Worm (Caenorhabditis elegans) whole organism, L1 larva: ENCODE measurements around the gene C16A3.5.

Experiments
- C04F5.9 ChIP-seq: sonication (generic microtip); optimal IDR thresholded peaks from 2 replicates; lab custom pipeline; 2016; ENCODE audit warnings: missing genetic modification characterization, missing compliant biosample characterization
- F16B12.6 ChIP-seq: fragments of 150-350 bp; optimal IDR thresholded peaks from 2 replicates; lab custom pipeline; 2014; ENCODE audit warnings: missing biosample characterization, missing genetic modification characterization
- aha-1 ChIP-seq: fragments of 150-350 bp; optimal IDR thresholded peaks from 2 replicates; lab custom pipeline; 2014; ENCODE audit warnings: missing biosample characterization, missing genetic modification characterization
- aly-2 ChIP-seq: fragments of 150-350 bp; optimal IDR thresholded peaks from 2 replicates; lab custom pipeline; 2014; ENCODE audit warnings: missing biosample characterization, missing genetic modification characterization
- ama-1 ChIP-seq: fragments of 150-350 bp; optimal IDR thresholded peaks from 2 replicates; lab custom pipeline; 2014
- ceh-82 ChIP-seq, 3 experiments: fragments of 150-350 bp in 1 of 3; sonication (generic microtip) in 2 of 3; optimal IDR thresholded peaks; 2 replicates each; lab custom pipeline; 2014 to 2017; ENCODE audit warnings: missing biosample characterization in 3 of 3, missing genetic modification characterization in 3 of 3
- ceh-90 ChIP-seq: sonication (generic microtip); optimal IDR thresholded peaks from 2 replicates; lab custom pipeline; 2016; ENCODE audit warnings: missing genetic modification characterization, missing compliant biosample characterization
- dpl-1 ChIP-seq, 3 experiments: fragments of 150-350 bp in 2 of 3; sonication (generic microtip) in 1 of 3; optimal IDR thresholded peaks; 2 replicates each; lab custom pipeline; 2014 to 2017; ENCODE audit warnings: missing biosample characterization in 3 of 3, missing genetic modification characterization in 3 of 3, missing genetic modification reagents in 3 of 3
- dsc-1 ChIP-seq: sonication (generic microtip); optimal IDR thresholded peaks from 2 replicates; lab custom pipeline; 2016; ENCODE audit warnings: mild to moderate bottlenecking, missing genetic modification characterization, missing compliant biosample characterization
- efl-1 ChIP-seq, 4 experiments: fragments of 150-350 bp; optimal IDR thresholded peaks in 3 of 4; peaks in 1 of 4; 1 replicate in 1 of 4; 2 replicates in 3 of 4; lab custom pipeline; 2014; ENCODE audit warnings: missing biosample characterization in 2 of 4, missing genetic modification characterization in 2 of 4, missing genetic modification reagents in 2 of 4
- egl-13 ChIP-seq: sonication (generic microtip); optimal IDR thresholded peaks from 2 replicates; lab custom pipeline; 2016; ENCODE audit warnings: missing genotype, missing genetic modification reagents, missing genetic modification characterization, missing compliant biosample characterization
- elt-3 ChIP-seq, 6 experiments: fragments of 150-350 bp in 1 of 6; sonication (generic microtip); optimal IDR thresholded peaks; 2 replicates each; lab custom pipeline; 2017 to 2018; ENCODE audit warnings: missing biosample characterization in 6 of 6, missing genetic modification characterization in 6 of 6, inconsistent platforms in 1 of 6
- fkh-10 ChIP-seq: sonication (generic microtip); optimal IDR thresholded peaks from 2 replicates; lab custom pipeline; 2017; ENCODE audit warnings: missing biosample characterization, missing genetic modification reagents, missing genetic modification characterization
- fkh-8 ChIP-seq: sonication (generic microtip); optimal IDR thresholded peaks from 2 replicates; lab custom pipeline; 2016; ENCODE audit warnings: mild to moderate bottlenecking, missing genetic modification characterization, missing compliant biosample characterization
- fos-1 ChIP-seq: fragments of 150-350 bp; optimal IDR thresholded peaks from 2 replicates; lab custom pipeline; 2014; ENCODE audit warnings: missing biosample characterization, missing genetic modification characterization
- isw-1 ChIP-seq: fragments of 200-800 bp; sonication (Bioruptor generic); IDR thresholded peaks from 2 replicates; pipeline ENCODE4 v1.3.6; 2022; ENCODE audit warnings: missing genetic modification characterization, missing compliant biosample characterization
- lin-35 ChIP-seq, 2 experiments: fragments of 150-350 bp; optimal IDR thresholded peaks; 2 replicates each; lab custom pipeline; 2014; ENCODE audit warnings: missing biosample characterization in 2 of 2, missing genetic modification characterization in 2 of 2, missing genetic modification reagents in 2 of 2
- lin-39 ChIP-seq: fragments of 150-350 bp; optimal IDR thresholded peaks from 2 replicates; lab custom pipeline; 2014; ENCODE audit warnings: missing biosample characterization, missing genetic modification reagents, missing genetic modification characterization
- lir-3 ChIP-seq: sonication (generic microtip); optimal IDR thresholded peaks from 2 replicates; lab custom pipeline; 2016; ENCODE audit warnings: mild to moderate bottlenecking, missing genetic modification characterization, moderate library complexity, missing compliant biosample characterization; ENCODE audit not compliant: poor library complexity
- lsy-2 ChIP-seq, 2 experiments: fragments of 150-350 bp; optimal IDR thresholded peaks; 2 replicates each; lab custom pipeline; 2014; ENCODE audit warnings: missing biosample characterization in 2 of 2, missing genetic modification characterization in 2 of 2
- mab-9 ChIP-seq: fragments of 200-800 bp; sonication (Bioruptor generic); IDR thresholded peaks from 2 replicates; pipeline ENCODE4 v1.3.6; 2022; ENCODE audit warnings: missing genetic modification reagents, missing genetic modification characterization, missing compliant biosample characterization
- mdl-1 ChIP-seq, 2 experiments: fragments of 150-350 bp; optimal IDR thresholded peaks; 2 replicates each; lab custom pipeline; 2014 to 2017; ENCODE audit warnings: missing biosample characterization in 2 of 2, missing genetic modification characterization in 2 of 2, inconsistent platforms in 1 of 2
- mep-1 ChIP-seq: fragments of 150-350 bp; optimal IDR thresholded peaks from 2 replicates; lab custom pipeline; 2014; ENCODE audit warnings: missing biosample characterization, missing genetic modification characterization
- nhr-19 ChIP-seq: fragments of 200-800 bp; sonication (Bioruptor generic); conservative IDR thresholded peaks from 2 replicates; pipeline ENCODE4 v1.3.6; 2022; ENCODE audit warnings: missing genetic modification characterization, missing compliant biosample characterization
- nhr-20 ChIP-seq: sonication (generic microtip); optimal IDR thresholded peaks from 2 replicates; lab custom pipeline; 2016; ENCODE audit warnings: mild to moderate bottlenecking, missing genetic modification characterization, missing compliant biosample characterization
- nhr-237 ChIP-seq: fragments of 150-350 bp; optimal IDR thresholded peaks from 2 replicates; lab custom pipeline; 2014; ENCODE audit warnings: missing biosample characterization, missing genetic modification characterization
- nhr-47 ChIP-seq: sonication (generic microtip); optimal IDR thresholded peaks from 2 replicates; lab custom pipeline; 2016; ENCODE audit warnings: mild to moderate bottlenecking, missing genetic modification characterization, moderate library complexity, missing compliant biosample characterization
- nhr-71 ChIP-seq: sonication (generic microtip); optimal IDR thresholded peaks from 2 replicates; lab custom pipeline; 2016; ENCODE audit warnings: mild to moderate bottlenecking, missing genetic modification characterization, moderate library complexity, missing compliant biosample characterization
- nhr-90 ChIP-seq: sonication (generic microtip); optimal IDR thresholded peaks from 2 replicates; lab custom pipeline; 2016; ENCODE audit warnings: mild to moderate bottlenecking, missing genetic modification characterization, missing compliant biosample characterization; ENCODE audit not compliant: poor library complexity
- pax-3 ChIP-seq: fragments of 200-800 bp; sonication (Bioruptor generic); optimal IDR thresholded peaks from 2 replicates; lab custom pipeline; 2018; ENCODE audit warnings: mild to moderate bottlenecking, missing genetic modification characterization, moderate library complexity, missing compliant biosample characterization
- rnt-1 ChIP-seq: sonication (generic microtip); optimal IDR thresholded peaks from 2 replicates; lab custom pipeline; 2016; ENCODE audit warnings: mild to moderate bottlenecking, missing genetic modification characterization, moderate library complexity, missing compliant biosample characterization
- skn-1 ChIP-seq: fragments of 150-350 bp; optimal IDR thresholded peaks from 2 replicates; lab custom pipeline; 2014; ENCODE audit warnings: missing biosample characterization, missing genetic modification characterization
- snu-23 ChIP-seq: sonication (generic microtip); optimal IDR thresholded peaks from 2 replicates; lab custom pipeline; 2016; ENCODE audit warnings: missing genetic modification characterization, missing compliant biosample characterization
- tlp-1 ChIP-seq: fragments of 150-350 bp; optimal IDR thresholded peaks from 2 replicates; lab custom pipeline; 2014; ENCODE audit warnings: missing biosample characterization, missing genetic modification characterization
- unc-130 ChIP-seq: fragments of 150-350 bp; optimal IDR thresholded peaks from 2 replicates; lab custom pipeline; 2017; ENCODE audit warnings: missing biosample characterization, missing genetic modification characterization, inconsistent platforms
- unc-86 ChIP-seq: sonication (generic microtip); optimal IDR thresholded peaks from 2 replicates; lab custom pipeline; 2016; ENCODE audit warnings: missing genetic modification characterization, missing compliant biosample characterization
- ztf-11 ChIP-seq, 2 experiments: sonication (generic microtip); optimal IDR thresholded peaks; 2 replicates each; lab custom pipeline; 2016 to 2017; ENCODE audit warnings: missing genetic modification characterization in 2 of 2, missing biosample characterization in 1 of 2, missing compliant biosample characterization in 1 of 2
- ztf-4 ChIP-seq: fragments of 150-350 bp; optimal IDR thresholded peaks from 2 replicates; lab custom pipeline; 2014; ENCODE audit warnings: missing biosample characterization, missing genetic modification characterization

Gene C16A3.5

DNA sequence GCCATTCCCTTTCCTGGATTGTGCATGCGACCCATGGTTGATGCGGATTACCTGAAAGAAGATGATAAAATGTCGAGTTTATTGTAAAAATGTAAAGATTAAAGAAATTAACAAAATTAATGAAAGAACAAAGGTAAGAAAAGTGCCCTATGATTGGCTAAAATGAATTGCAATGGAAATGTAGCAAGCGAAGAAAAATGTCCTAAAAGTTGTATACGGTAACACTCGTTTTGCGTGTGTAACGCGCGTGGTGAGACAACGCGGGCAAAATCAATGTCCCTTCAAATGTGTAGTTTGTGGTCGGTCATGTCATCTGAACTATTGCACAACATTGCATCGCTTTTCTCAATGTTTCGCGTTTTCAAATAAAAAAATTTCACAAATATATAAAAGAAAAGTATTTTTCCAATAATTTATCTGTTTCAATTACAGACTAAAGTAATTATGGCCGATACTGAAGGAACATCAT is 5.6 kb upstream of the C16A3.5 start, which contains the start of the genes rps-13 and nfx-1 (continued):
- TF ChIP-seq dsc-1 (tag; lab: Kevin White, UChicago) (peak; percentile 61), rnt-1 (tag; lab: Kevin White, UChicago) (peak; percentile 86), snu-23 (peak; percentile 87), C04F5.9 (tag; lab: Kevin White, UChicago) (peak; percentile 13), nhr-19 (GFP tag; lab: Robert Waterston, UW) (peak; percentile 84), nhr-237 (tag; lab: Kevin White, UChicago) (no peak), nhr-20 (peak; percentile 86), elt-3 (tag; optimal IDR thresholded peaks at IDR 0.05; lab: Kevin White, UChicago) (peak in 2 of 6 experiments; percentile 43 to 63), unc-86 (peak; percentile 58), dpl-1 (GFP tag; optimal IDR thresholded peaks at IDR 0.05; lab: Kevin White, UChicago) (peak; percentile 70 to 82 (median 77)), skn-1 (peak; percentile 92), egl-13 (peak; percentile 33), lsy-2 (tag; optimal IDR thresholded peaks at IDR 0.05; lab: Kevin White, UChicago) (peak; percentile 98 to 99), unc-130 (tag; lab: Kevin White, UChicago) (peak; percentile 94), nhr-90 (tag; lab: Kevin White, UChicago) (peak; percentile 66), pax-3 (tag; lab: Kevin White, UChicago) (peak; percentile 50), ama-1 (lab: Kevin White, UChicago) (peak; percentile 46), isw-1 (GFP tag; lab: Robert Waterston, UW) (peak; percentile 83), ztf-11 (tag; optimal IDR thresholded peaks at IDR 0.05; lab: Kevin White, UChicago) (no peak), tlp-1 (no peak), fkh-8 (tag; lab: Kevin White, UChicago) (peak; percentile 62), mdl-1 (tag; optimal IDR thresholded peaks at IDR 0.05; lab: Kevin White, UChicago) (peak in 1 of 2 experiments; percentile 85), lir-3 (peak; percentile 65), fkh-10 (peak; percentile 10), ceh-90 (peak; percentile 4), fos-1 (tag; lab: Kevin White, UChicago) (peak; percentile 80)

ce11 chrIII:6379129-6379528 is 1.4 kb upstream of the C16A3.5 start, which contains the start of gene C16A3.6:
TSS of gene C16A3.6 (plus strand) at chrIII:6379212.
- TF ChIP-seq pax-3 (tag; lab: Kevin White, UChicago) (no peak), ceh-82 (tag; optimal IDR thresholded peaks at IDR 0.05; lab: Kevin White, UChicago) (peak in 1 of 3 experiments; percentile 38), dpl-1 (GFP tag; optimal IDR thresholded peaks at IDR 0.05; lab: Kevin White, UChicago) (peak in 2 of 3 experiments; percentile 24 to 47), efl-1 (optimal IDR thresholded peaks at IDR 0.05; lab: Kevin White, UChicago) (peak in 1 of 2 experiments; percentile 44), efl-1 (GFP tag; optimal IDR thresholded peaks at IDR 0.05 in 1 of 2; lab: Kevin White, UChicago) (peak; percentile 37 to 71), aha-1 (tag; lab: Kevin White, UChicago) (no peak), nhr-47 (tag; lab: Kevin White, UChicago) (peak; percentile 37), ztf-4 (tag; lab: Kevin White, UChicago) (no peak), nhr-71 (tag; lab: Kevin White, UChicago) (peak; percentile 30), lin-39 (tag; lab: Kevin White, UChicago) (no peak), lsy-2 (tag; optimal IDR thresholded peaks at IDR 0.05; lab: Kevin White, UChicago) (peak; percentile 49 to 73), lin-35 (GFP tag; optimal IDR thresholded peaks at IDR 0.05; lab: Kevin White, UChicago) (peak in 1 of 2 experiments; percentile 53), nhr-20 (peak; percentile 24), elt-3 (tag; optimal IDR thresholded peaks at IDR 0.05; lab: Kevin White, UChicago) (peak in 1 of 6 experiments; percentile 32), mab-9 (GFP tag; lab: Robert Waterston, UW) (peak; percentile 43; the same call in 1 of the 2 replicates), mep-1 (tag; lab: Kevin White, UChicago) (peak; percentile 51), aly-2 (tag; lab: Kevin White, UChicago) (peak; percentile 33), snu-23 (peak; percentile 17), F16B12.6 (peak; percentile 86)
